Fruit fly (Drosophila melanogaster): ENCODE measurements around the gene mRpS6.
A peak's percentile ranks its signal among the peaks of the same experiment; 100 is the strongest.

mRpS6 gene

DNA sequence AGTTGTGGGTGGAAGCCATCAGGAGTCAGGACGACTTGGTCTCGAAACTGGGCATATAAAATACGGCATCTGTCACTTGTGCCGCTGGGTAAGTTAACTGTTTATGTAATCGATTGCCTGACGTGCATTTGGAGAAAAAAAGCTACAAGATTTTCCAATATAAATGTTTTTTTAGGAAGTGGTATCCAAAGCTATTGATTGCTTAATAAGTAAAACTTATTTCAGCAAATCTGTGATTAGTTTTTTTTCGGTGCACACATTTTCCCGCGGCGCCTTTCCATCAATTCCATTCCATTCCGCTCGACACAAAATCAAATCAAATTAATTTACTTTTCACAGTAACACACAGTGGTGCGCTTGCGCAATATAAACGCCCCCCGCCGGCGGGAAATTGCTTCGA lies 24.8 kb upstream of the mRpS6 start:
- TF ChIP-seq CG1620 (GFP tag; optimal IDR thresholded peaks at IDR 0.05) (no peak), pad (GFP tag; optimal IDR thresholded peaks at IDR 0.05) (no peak), CG14711 (tag; optimal IDR thresholded peaks at IDR 0.05) (no peak), cnc (optimal IDR thresholded peaks at IDR 0.05) (no peak)

DNA sequence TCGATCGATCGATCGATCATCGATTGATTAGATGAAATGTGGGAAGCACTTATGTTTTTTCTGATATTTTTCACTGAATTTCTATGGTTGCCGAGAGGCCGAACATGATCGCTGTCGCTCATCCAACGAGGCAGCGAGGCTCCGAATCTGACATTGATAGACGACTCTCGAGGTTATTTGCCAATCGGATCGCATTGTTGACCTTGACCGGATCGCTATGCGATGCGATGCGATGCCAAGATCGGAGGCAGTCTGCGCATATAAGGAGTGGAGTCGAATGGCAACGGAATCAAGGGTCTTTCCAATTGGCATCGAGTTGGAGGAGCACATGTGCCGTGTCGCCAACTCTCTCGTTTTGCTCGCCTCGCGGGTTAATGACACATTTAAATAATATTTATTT lies 24.1 kb upstream of the mRpS6 start:
- no peak for TF ChIP-seq Hr96 (GFP tag; optimal IDR thresholded peaks at IDR 0.05)
- TF ChIP-seq pad (GFP tag; optimal IDR thresholded peaks at IDR 0.05) = no peak
- TF ChIP-seq Clk (GFP tag; optimal IDR thresholded peaks at IDR 0.05) = no peak
- TF ChIP-seq CG5204 (GFP tag; optimal IDR thresholded peaks at IDR 0.05) = no peak
- TF ChIP-seq CG33017 (tag; optimal IDR thresholded peaks at IDR 0.05) = no peak

DNA sequence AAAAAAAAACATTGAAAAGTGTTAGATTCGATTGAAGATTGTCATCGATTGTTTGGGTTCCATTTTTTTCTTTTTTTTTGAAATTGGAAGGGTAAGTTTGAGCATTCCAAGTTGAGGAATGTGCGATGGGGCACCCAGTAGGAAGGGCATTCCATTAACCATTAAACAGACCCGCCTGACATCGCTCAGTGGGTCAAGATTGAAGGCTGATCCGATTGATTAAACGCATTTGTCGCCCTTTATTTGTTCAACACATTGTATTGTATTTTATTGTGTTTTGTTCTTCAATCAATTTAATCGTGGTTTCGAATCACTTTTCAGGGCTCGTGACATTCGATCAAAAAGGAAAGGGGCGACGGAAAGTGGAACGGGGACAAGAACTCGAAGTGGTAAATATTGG lies 23.3 kb upstream of the mRpS6 start:
- TF ChIP-seq kay (GFP tag; ENCODE audit: borderline replicate concordance) (peak; percentile 11), cnc (optimal IDR thresholded peaks at IDR 0.05) (no peak), CG12768 (GFP tag; optimal IDR thresholded peaks at IDR 0.05) (no peak), Hr96 (GFP tag; optimal IDR thresholded peaks at IDR 0.05) (no peak), Mnt (GFP tag; optimal IDR thresholded peaks at IDR 0.05) (no peak), CG7101 (tag; optimal IDR thresholded peaks at IDR 0.05) (no peak), CG7045 (GFP tag; optimal IDR thresholded peaks at IDR 0.05) (no peak), ovo (GFP tag; optimal IDR thresholded peaks at IDR 0.05) (no peak)

DNA sequence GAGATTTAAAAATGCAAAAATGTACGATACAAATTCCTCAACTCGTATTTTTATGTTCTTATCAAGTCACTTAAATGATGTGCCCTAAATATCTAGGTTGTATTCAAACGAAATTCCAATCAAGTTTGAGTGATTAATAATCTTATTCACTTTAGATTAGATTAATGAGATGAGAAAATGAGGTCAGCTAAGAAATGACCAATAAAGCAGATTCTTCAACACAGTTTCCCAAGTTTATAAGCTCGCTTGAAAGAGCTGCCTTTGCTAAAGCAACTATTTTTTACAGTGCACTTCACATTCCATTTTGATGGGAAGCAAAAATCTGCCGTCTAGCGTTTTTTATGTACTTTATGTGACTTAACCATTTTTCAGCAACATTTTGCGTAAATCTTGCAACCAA lies 18.0 kb upstream of the mRpS6 start:
- no peak for TF ChIP-seq CG33017 (tag; optimal IDR thresholded peaks at IDR 0.05)
- no peak for TF ChIP-seq Clk (GFP tag; optimal IDR thresholded peaks at IDR 0.05)
- no peak for TF ChIP-seq Mnt (GFP tag; optimal IDR thresholded peaks at IDR 0.05)
- no peak for TF ChIP-seq Crg-1 (GFP tag; optimal IDR thresholded peaks at IDR 0.05)
- TF ChIP-seq CG7101 (tag; optimal IDR thresholded peaks at IDR 0.05) = no peak

DNA sequence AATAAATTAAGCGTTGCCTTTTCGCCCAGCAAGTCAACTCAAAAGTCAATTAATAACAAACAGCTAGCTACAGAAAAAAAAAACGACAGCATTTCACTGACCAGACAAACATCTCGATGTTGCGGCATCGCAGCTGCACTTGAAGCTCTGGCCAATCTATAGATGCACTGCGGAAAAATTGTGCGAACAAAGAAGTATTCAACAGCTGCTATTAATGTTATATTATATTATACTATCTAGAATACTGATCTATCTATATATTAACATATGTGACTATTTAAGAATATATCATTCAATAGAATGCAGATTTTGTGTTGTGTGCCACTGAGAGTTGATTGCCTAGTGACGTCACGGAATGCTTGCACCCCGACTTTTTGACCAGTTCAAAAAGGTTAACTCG lies 16.3 kb upstream of the mRpS6 start:
- TF ChIP-seq pad (GFP tag; optimal IDR thresholded peaks at IDR 0.05) (no peak), CG7101 (tag; optimal IDR thresholded peaks at IDR 0.05) (no peak), CG33017 (tag; optimal IDR thresholded peaks at IDR 0.05) (no peak), Clk (GFP tag; optimal IDR thresholded peaks at IDR 0.05) (no peak), CG11617 (GFP tag; optimal IDR thresholded peaks at IDR 0.05) (no peak), Hr96 (GFP tag; optimal IDR thresholded peaks at IDR 0.05) (no peak), Mnt (GFP tag; optimal IDR thresholded peaks at IDR 0.05) (no peak), bab1 (GFP tag; optimal IDR thresholded peaks at IDR 0.05) (no peak)

DNA sequence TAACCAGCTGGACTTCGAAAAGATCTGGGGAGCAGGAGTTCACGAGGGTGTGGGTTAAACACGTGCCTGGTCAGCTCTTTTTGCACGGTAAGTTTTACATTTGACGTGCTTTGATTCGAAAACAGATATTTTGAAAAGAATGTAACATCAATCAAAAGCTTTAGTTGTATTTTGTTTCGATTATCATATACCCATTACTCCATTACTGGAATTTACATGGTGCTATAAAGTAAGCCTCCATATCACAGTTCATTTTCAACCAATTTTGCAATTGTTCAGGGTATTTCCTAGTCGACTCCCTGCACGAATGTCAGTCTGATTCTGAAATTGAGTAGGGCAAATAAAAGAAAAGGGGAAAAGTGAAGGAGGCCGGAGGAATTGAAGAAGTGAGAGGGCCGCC lies 15.5 kb upstream of the mRpS6 start:
- TF ChIP-seq Clk (GFP tag; optimal IDR thresholded peaks at IDR 0.05) (no peak), toe (GFP tag; optimal IDR thresholded peaks at IDR 0.05) (no peak), CG1620 (GFP tag; optimal IDR thresholded peaks at IDR 0.05) (no peak), CG12768 (GFP tag; optimal IDR thresholded peaks at IDR 0.05) (no peak), CG14711 (tag; optimal IDR thresholded peaks at IDR 0.05) (no peak), pad (GFP tag; optimal IDR thresholded peaks at IDR 0.05) (no peak), CG33017 (tag; optimal IDR thresholded peaks at IDR 0.05) (no peak), CG5204 (GFP tag; optimal IDR thresholded peaks at IDR 0.05) (no peak), tj (GFP tag; optimal IDR thresholded peaks at IDR 0.05) (no peak), cnc (optimal IDR thresholded peaks at IDR 0.05) (no peak), bab1 (GFP tag; optimal IDR thresholded peaks at IDR 0.05) (no peak), Hr96 (GFP tag; optimal IDR thresholded peaks at IDR 0.05) (no peak), Mnt (GFP tag; optimal IDR thresholded peaks at IDR 0.05) (no peak), CG7101 (tag; optimal IDR thresholded peaks at IDR 0.05) (no peak), ovo (GFP tag; optimal IDR thresholded peaks at IDR 0.05) (no peak), cic (GFP tag; optimal IDR thresholded peaks at IDR 0.05) (no peak), CG7045 (GFP tag; optimal IDR thresholded peaks at IDR 0.05) (no peak)

DNA sequence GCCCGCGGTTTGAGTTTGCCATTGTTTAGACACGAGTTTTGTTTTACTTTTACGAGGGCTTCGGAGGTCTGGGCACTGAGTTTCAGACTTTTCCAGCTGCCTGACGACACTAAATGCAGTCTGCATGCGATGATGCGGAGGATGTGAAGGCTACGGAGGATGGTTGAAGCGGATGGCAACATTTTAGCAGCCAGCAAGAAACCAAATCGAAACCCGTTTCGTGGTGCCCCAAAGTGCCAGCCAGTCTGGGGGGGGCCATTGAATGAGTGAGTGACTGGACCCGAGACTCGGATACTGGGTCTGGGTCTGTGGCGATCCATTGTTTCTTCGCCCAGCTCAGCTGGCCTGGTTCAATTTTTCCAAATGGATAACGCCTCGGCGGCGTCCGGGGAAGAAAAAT lies 15.0 kb upstream of the mRpS6 start:
- TF ChIP-seq Mnt (GFP tag; optimal IDR thresholded peaks at IDR 0.05) (no peak), Crg-1 (GFP tag; optimal IDR thresholded peaks at IDR 0.05) (no peak), toe (GFP tag; optimal IDR thresholded peaks at IDR 0.05) (no peak), ovo (GFP tag; optimal IDR thresholded peaks at IDR 0.05) (no peak), CG11617 (GFP tag; optimal IDR thresholded peaks at IDR 0.05) (no peak), cnc (optimal IDR thresholded peaks at IDR 0.05) (no peak), tj (GFP tag; optimal IDR thresholded peaks at IDR 0.05) (no peak), cic (GFP tag; optimal IDR thresholded peaks at IDR 0.05) (no peak)

DNA sequence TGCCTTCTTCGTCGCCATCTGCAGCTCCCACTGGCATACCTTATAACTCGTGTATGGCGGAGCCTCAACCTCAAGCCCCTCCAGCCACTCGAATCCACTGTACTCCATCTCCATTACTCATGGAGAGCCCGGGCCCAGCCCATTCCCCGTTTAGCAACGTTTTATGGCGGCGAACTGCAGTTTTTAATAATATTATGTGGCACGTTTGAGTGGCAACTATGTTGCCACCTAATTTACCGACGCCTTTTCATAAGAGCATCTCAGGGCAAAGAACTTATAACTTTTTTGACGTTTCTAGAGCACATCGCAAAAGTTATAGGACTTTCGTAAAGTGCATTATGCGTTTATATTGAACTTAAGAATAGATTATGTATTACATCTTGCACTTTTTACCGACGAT lies 12.3 kb upstream of the mRpS6 start:
- no peak for TF ChIP-seq CG12768 (GFP tag; optimal IDR thresholded peaks at IDR 0.05)
- no peak for TF ChIP-seq cnc (optimal IDR thresholded peaks at IDR 0.05)
- TF ChIP-seq CG1620 (GFP tag; optimal IDR thresholded peaks at IDR 0.05) = no peak
- TF ChIP-seq Mnt (GFP tag; optimal IDR thresholded peaks at IDR 0.05) = no peak
- TF ChIP-seq tj (GFP tag; optimal IDR thresholded peaks at IDR 0.05) = no peak
- TF ChIP-seq Crg-1 (GFP tag; optimal IDR thresholded peaks at IDR 0.05) = no peak
- TF ChIP-seq kay (GFP tag; ENCODE audit: borderline replicate concordance) = no peak
- no peak for TF ChIP-seq ovo (GFP tag; optimal IDR thresholded peaks at IDR 0.05)
- no peak for TF ChIP-seq toe (GFP tag; optimal IDR thresholded peaks at IDR 0.05)
- TF ChIP-seq Clk (GFP tag; optimal IDR thresholded peaks at IDR 0.05) = no peak
- TF ChIP-seq CG5204 (GFP tag; optimal IDR thresholded peaks at IDR 0.05) = no peak
- no peak for TF ChIP-seq bab1 (GFP tag; optimal IDR thresholded peaks at IDR 0.05)
- no peak for TF ChIP-seq CG33017 (tag; optimal IDR thresholded peaks at IDR 0.05)
- no peak for TF ChIP-seq CG7101 (tag; optimal IDR thresholded peaks at IDR 0.05)
- TF ChIP-seq Hr96 (GFP tag; optimal IDR thresholded peaks at IDR 0.05) = no peak
- no peak for TF ChIP-seq CG7045 (GFP tag; optimal IDR thresholded peaks at IDR 0.05)
- no peak for TF ChIP-seq CG11617 (GFP tag; optimal IDR thresholded peaks at IDR 0.05)
- no peak for TF ChIP-seq cic (GFP tag; optimal IDR thresholded peaks at IDR 0.05)
- TF ChIP-seq pad (GFP tag; optimal IDR thresholded peaks at IDR 0.05) = no peak
